Fruit fly (Drosophila melanogaster) whole organism, wandering third instar larva: ENCODE data around the gene lic.
A peak's percentile ranks its signal among the peaks of the same experiment; 100 is the strongest.

ENCODE experiments used
- Abd-B ChIP-seq: fragments of >200 bp; optimal IDR thresholded peaks from 2 replicates; lab custom pipeline; 2017; ENCODE audit warnings: missing biosample characterization, missing genetic modification characterization
- CG32264 ChIP-seq: fragments of 200-800 bp; sonication (Bioruptor generic); optimal IDR thresholded peaks from 2 replicates; lab custom pipeline; 2016; ENCODE audit warnings: missing biosample characterization, missing genetic modification characterization
- CG9705 ChIP-seq: fragments of 200-800 bp; sonication (Bioruptor generic); optimal IDR thresholded peaks from 2 replicates; lab custom pipeline; 2018; ENCODE audit warnings: missing biosample characterization, mild to moderate bottlenecking, missing genetic modification characterization
- CrebA ChIP-seq: fragments of 200-800 bp; sonication (Bioruptor generic); optimal IDR thresholded peaks from 2 replicates; lab custom pipeline; 2016; ENCODE audit warnings: missing biosample characterization, mild to moderate bottlenecking, missing genetic modification characterization, borderline replicate concordance
- Dfd ChIP-seq: fragments of >200 bp; optimal IDR thresholded peaks from 2 replicates; lab custom pipeline; 2017; ENCODE audit warnings: missing biosample characterization, missing genetic modification characterization
- Dif ChIP-seq: fragments of 200-275, 200-300 bp; sonication (Bioruptor generic); optimal IDR thresholded peaks from 2 replicates; lab custom pipeline; 2018; ENCODE audit warnings: missing biosample characterization, missing genetic modification characterization; ENCODE audit not compliant: partially characterized antibody
- GATAd ChIP-seq: sonication (Bioruptor generic); optimal IDR thresholded peaks from 2 replicates; lab custom pipeline; 2016; ENCODE audit warnings: missing biosample characterization, missing genetic modification characterization
- HLH106 ChIP-seq: fragments of 200-800 bp; optimal IDR thresholded peaks from 3 replicates; lab custom pipeline; 2019; ENCODE audit warnings: missing biosample characterization, mild to moderate bottlenecking, missing genetic modification characterization, moderate library complexity
- Hnf4 ChIP-seq: fragments of 200-800 bp; sonication (Bioruptor generic); optimal IDR thresholded peaks from 2 replicates; lab custom pipeline; 2016; ENCODE audit warnings: missing biosample characterization, mild to moderate bottlenecking, missing genetic modification characterization
- Hr78 ChIP-seq: fragments of >200 bp; optimal IDR thresholded peaks from 2 replicates; lab custom pipeline; 2017; ENCODE audit warnings: missing biosample characterization, missing genetic modification characterization
- Hr83 ChIP-seq: fragments of 200-300 bp; sonication (Bioruptor generic); optimal IDR thresholded peaks from 2 replicates; lab custom pipeline; 2016; ENCODE audit warnings: missing biosample characterization, mild to moderate bottlenecking, missing genetic modification characterization, moderate library complexity; ENCODE audit not compliant: poor library complexity, severe bottlenecking
- Jra ChIP-seq: sonication (Bioruptor generic); optimal IDR thresholded peaks from 2 replicates; lab custom pipeline; 2016; ENCODE audit warnings: missing biosample characterization, missing genetic modification characterization
- Mio ChIP-seq: sonication (Bioruptor generic); optimal IDR thresholded peaks from 2 replicates; lab custom pipeline; 2016; ENCODE audit warnings: missing biosample characterization, missing genetic modification characterization
- Myc ChIP-seq: fragments of >200 bp; optimal IDR thresholded peaks from 2 replicates; lab custom pipeline; 2017
- OdsH ChIP-seq: fragments of 200-800 bp; sonication (Bioruptor generic); optimal IDR thresholded peaks from 2 replicates; lab custom pipeline; 2016; ENCODE audit warnings: missing biosample characterization, mild to moderate bottlenecking, missing genetic modification characterization
- Rel ChIP-seq, 2 experiments: fragments of 200-800 bp; sonication (Bioruptor generic) in 1 of 2; optimal IDR thresholded peaks; 2 replicates in 1 of 2; 3 replicates in 1 of 2; lab custom pipeline; 2016 to 2019; ENCODE audit warnings: mild to moderate bottlenecking in 2 of 2, missing biosample characterization in 2 of 2, missing genetic modification characterization in 2 of 2, moderate library complexity in 1 of 2
- Sp1 ChIP-seq: fragments of 200-800 bp; sonication (Bioruptor generic); optimal IDR thresholded peaks from 3 replicates; lab custom pipeline; 2019; ENCODE audit warnings: missing biosample characterization, mild to moderate bottlenecking, missing genetic modification characterization, moderate library complexity
- Vsx2 ChIP-seq: fragments of 200-300, 225-300 bp; sonication (Bioruptor generic); optimal IDR thresholded peaks from 2 replicates; lab custom pipeline; 2018; ENCODE audit warnings: missing biosample characterization, missing genetic modification characterization; ENCODE audit not compliant: partially characterized antibody
- br ChIP-seq: fragments of 200-800 bp; sonication (Bioruptor generic); optimal IDR thresholded peaks from 2 replicates; lab custom pipeline; 2016; ENCODE audit warnings: missing biosample characterization, missing genetic modification characterization
- brk ChIP-seq: fragments of 200-800 bp; sonication (Bioruptor generic); optimal IDR thresholded peaks from 2 replicates; lab custom pipeline; 2016; ENCODE audit warnings: missing biosample characterization, mild to moderate bottlenecking, missing genetic modification characterization
- dl ChIP-seq, 2 experiments: fragments of 175-275, 200-275 bp in 1 of 2; fragments of 200-275 bp in 1 of 2; sonication (Bioruptor generic); optimal IDR thresholded peaks; lab custom pipeline; 2018; ENCODE audit warnings: mild to moderate bottlenecking in 2 of 2, missing biosample characterization in 2 of 2, missing genetic modification characterization in 2 of 2, moderate library complexity in 2 of 2; ENCODE audit not compliant: partially characterized antibody in 2 of 2, insufficient read depth in 1 of 2
- dmrt93B ChIP-seq: fragments of 200-800 bp; sonication (Bioruptor generic); optimal IDR thresholded peaks from 2 replicates; lab custom pipeline; 2018; ENCODE audit warnings: missing biosample characterization, mild to moderate bottlenecking, missing genetic modification characterization
- dsf ChIP-seq: sonication (Bioruptor generic); optimal IDR thresholded peaks from 2 replicates; lab custom pipeline; 2016; ENCODE audit warnings: missing biosample characterization, missing genetic modification characterization, borderline replicate concordance
- ey ChIP-seq: fragments of 200-800 bp; sonication (Bioruptor generic); optimal IDR thresholded peaks from 2 replicates; lab custom pipeline; 2016; ENCODE audit warnings: missing biosample characterization, missing genetic modification characterization
- foxo ChIP-seq, 2 experiments: fragments of 200-800 bp; sonication (Bioruptor generic); optimal IDR thresholded peaks; 2 replicates in 1 of 2; 3 replicates in 1 of 2; lab custom pipeline; 2016 to 2017; ENCODE audit warnings: missing biosample characterization in 2 of 2, missing genetic modification characterization in 2 of 2
- fru ChIP-seq: fragments of 200-800 bp; sonication (Bioruptor generic); optimal IDR thresholded peaks from 3 replicates; lab custom pipeline; 2016; ENCODE audit warnings: missing biosample characterization, mild to moderate bottlenecking, missing genetic modification characterization
- h ChIP-seq: fragments of 200-800 bp; sonication (Bioruptor generic); optimal IDR thresholded peaks from 3 replicates; lab custom pipeline; 2016; ENCODE audit warnings: missing biosample characterization, mild to moderate bottlenecking, missing genetic modification characterization
- jim ChIP-seq: fragments of 175-275, 200-325 bp; sonication (Bioruptor generic); optimal IDR thresholded peaks from 2 replicates; lab custom pipeline; 2016; ENCODE audit warnings: missing biosample characterization, mild to moderate bottlenecking, missing genetic modification characterization
- lola ChIP-seq: fragments of >200 bp; optimal IDR thresholded peaks from 2 replicates; lab custom pipeline; 2017; ENCODE audit warnings: missing biosample characterization, missing genetic modification characterization
- pan ChIP-seq: fragments of >200 bp; optimal IDR thresholded peaks from 2 replicates; lab custom pipeline; 2017
- psq ChIP-seq: fragments of 200-800 bp; sonication (Bioruptor generic); optimal IDR thresholded peaks from 3 replicates; lab custom pipeline; 2017; ENCODE audit warnings: missing biosample characterization, mild to moderate bottlenecking, missing genetic modification characterization, moderate library complexity
- rgr ChIP-seq: fragments of 200-800 bp; sonication (Bioruptor generic); optimal IDR thresholded peaks from 3 replicates; lab custom pipeline; 2016; ENCODE audit warnings: missing biosample characterization, mild to moderate bottlenecking, missing genetic modification characterization
- sage ChIP-seq: fragments of 200-800 bp; sonication (Bioruptor generic); optimal IDR thresholded peaks from 2 replicates; lab custom pipeline; 2016; ENCODE audit warnings: missing biosample characterization, mild to moderate bottlenecking, missing genetic modification characterization
- sv ChIP-seq: fragments of 200-800 bp; sonication (Bioruptor generic); optimal IDR thresholded peaks from 3 replicates; lab custom pipeline; 2016; ENCODE audit warnings: missing biosample characterization, missing genetic modification characterization
- tai ChIP-seq: sonication (Bioruptor generic); optimal IDR thresholded peaks from 2 replicates; lab custom pipeline; 2016; ENCODE audit warnings: missing biosample characterization, missing genetic modification characterization
- usp ChIP-seq: fragments of >200 bp; optimal IDR thresholded peaks from 2 replicates; lab custom pipeline; 2017; ENCODE audit warnings: missing biosample characterization, missing genetic modification characterization
- woc ChIP-seq: sonication (Bioruptor generic); optimal IDR thresholded peaks from 2 replicates; lab custom pipeline; 2016; ENCODE audit warnings: missing biosample characterization, mild to moderate bottlenecking, missing genetic modification characterization

Gene lic

dm6 chrX:13090656-13091261 lies at the start of gene lic:
Gene lic, plus strand, starts transcription at chrX:13091145.
- TF ChIP-seq Hr83 (GFP tag; lab: Kevin White, UChicago) (peak; percentile 43), psq (GFP tag; lab: Kevin White, UChicago) (peak; percentile 46), dsf (GFP tag; lab: Kevin White, UChicago) (no peak)

dm6 chrX:13055228-13055627 lies 35.7 kb upstream of the lic start, which contains the start of gene CG12715:
Gene CG12715, minus strand, starts transcription at chrX:13055328.
- no peak for TF ChIP-seq Hr83 (GFP tag; lab: Kevin White, UChicago)
- TF ChIP-seq dmrt93B (GFP tag; lab: Kevin White, UChicago), result no peak
- TF ChIP-seq GATAd (GFP tag; lab: Kevin White, UChicago), result no peak
- no peak for TF ChIP-seq Myc (lab: Kevin White, UChicago)
- TF ChIP-seq Hnf4 (GFP tag; lab: Kevin White, UChicago), result no peak
- no peak for TF ChIP-seq Mio (GFP tag; lab: Kevin White, UChicago)
- no peak for TF ChIP-seq lola (GFP tag; lab: Kevin White, UChicago)
- TF ChIP-seq h (GFP tag; lab: Kevin White, UChicago), result no peak

- TF ChIP-seq dmrt93B (GFP tag; lab: Kevin White, UChicago) (no peak), Hr78 (GFP tag; lab: Kevin White, UChicago) (no peak), Hnf4 (GFP tag; lab: Kevin White, UChicago) (peak; percentile 30), pan (lab: Kevin White, UChicago) (no peak), usp (GFP tag; lab: Kevin White, UChicago) (no peak), Sp1 (GFP tag; lab: Kevin White, UChicago) (peak; percentile 53), fru (GFP tag; lab: Kevin White, UChicago) (peak; percentile 83), CG9705 (GFP tag; lab: Kevin White, UChicago) (no peak), Jra (GFP tag; lab: Kevin White, UChicago) (no peak), sv (GFP tag; lab: Kevin White, UChicago) (no peak), CG32264 (GFP tag; lab: Kevin White, UChicago) (no peak), jim (GFP tag; lab: Kevin White, UChicago) (peak; percentile 29), brk (no peak), GATAd (GFP tag; lab: Kevin White, UChicago) (no peak), Dfd (GFP tag; lab: Kevin White, UChicago) (peak; percentile 48), dl (GFP tag; optimal IDR thresholded peaks at IDR 0.05; lab: Kevin White, UChicago; ENCODE audit: insufficient read depth in 1 of 2, partially characterized antibody in 2 of 2) (peak in 1 of 2 experiments; percentile 38), OdsH (GFP tag; lab: Kevin White, UChicago) (no peak), sage (peak; percentile 2), HLH106 (tag; lab: Kevin White, UChicago) (peak; percentile 8), Hr83 (GFP tag; lab: Kevin White, UChicago) (no peak), br (GFP tag; lab: Kevin White, UChicago) (no peak), woc (GFP tag; lab: Kevin White, UChicago) (no peak), foxo (GFP tag; optimal IDR thresholded peaks at IDR 0.05; lab: Kevin White, UChicago) (no peak), Myc (lab: Kevin White, UChicago) (no peak), ey (GFP tag; lab: Kevin White, UChicago) (no peak), h (GFP tag; lab: Kevin White, UChicago) (peak; percentile 23), Dif (GFP tag; lab: Kevin White, UChicago) (no peak), Abd-B (GFP tag; lab: Kevin White, UChicago) (no peak), Rel (GFP tag; optimal IDR thresholded peaks at IDR 0.05; lab: Kevin White, UChicago) (no peak), Rel (tag; optimal IDR thresholded peaks at IDR 0.05; lab: Kevin White, UChicago) (peak; percentile 30), tai (no peak), Mio (GFP tag; lab: Kevin White, UChicago) (no peak), psq (GFP tag; lab: Kevin White, UChicago) (peak; percentile 91), Vsx2 (GFP tag; lab: Kevin White, UChicago) (no peak), CrebA (GFP tag; lab: Kevin White, UChicago) (no peak), rgr (GFP tag; lab: Kevin White, UChicago) (no peak)
Measured at dm6 chrX:13087333-13087828, 3.6 kb upstream of the lic start.
